Worm (Caenorhabditis elegans): ENCODE measurements around the gene glb-3.

Gene glb-3

DNA sequence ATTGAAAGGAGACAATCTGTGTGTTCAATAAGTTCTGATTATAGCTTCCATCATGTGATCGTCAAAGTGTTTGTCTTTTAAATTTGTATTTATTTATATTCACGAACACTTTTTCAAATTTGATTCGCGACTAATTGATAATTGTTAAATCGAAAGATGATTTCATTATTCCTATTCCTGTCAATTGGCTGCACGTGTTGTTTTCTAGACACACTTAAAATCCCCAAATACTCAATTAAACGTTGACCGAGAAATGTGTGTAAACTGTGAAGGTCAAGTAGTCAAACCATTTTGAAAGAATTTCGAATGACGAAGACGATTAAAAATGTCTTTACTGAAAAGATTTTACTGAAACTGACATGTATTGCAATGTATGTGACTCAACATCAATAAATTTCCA lies 46.6 kb downstream of the glb-3 start (continued):
- no peak for TF ChIP-seq nhr-11 (tag; optimal IDR thresholded peaks at IDR 0.05)

DNA sequence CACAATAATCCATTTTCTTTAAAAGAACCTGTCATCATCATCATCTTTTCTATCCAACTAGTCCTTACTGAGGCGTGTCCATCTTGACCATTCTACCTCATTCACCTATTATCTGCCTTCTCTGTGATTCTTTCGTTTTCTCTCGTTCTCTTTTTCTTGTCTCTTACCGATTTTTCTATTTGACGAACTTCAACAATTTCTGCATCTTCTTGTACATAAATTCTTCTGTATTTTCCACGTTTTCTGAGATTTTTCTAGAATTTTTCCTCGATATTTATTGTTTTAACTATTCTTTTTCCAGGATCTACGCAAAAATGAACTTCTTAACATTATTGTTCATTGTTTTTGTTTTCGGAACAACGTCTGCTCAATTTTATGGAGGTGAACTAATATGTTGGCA lies 48.5 kb downstream of the glb-3 start, which contains the start of gene cnc-10:
Gene cnc-10, plus strand, starts transcription at position 301 of the 400 bp plus-strand sequence.
- TF ChIP-seq unc-86 (tag; optimal IDR thresholded peaks at IDR 0.05) (no peak), sox-4 (tag; optimal IDR thresholded peaks at IDR 0.05) (no peak), pha-4 (tag; optimal IDR thresholded peaks at IDR 0.05) (no peak), syd-9 (tag; optimal IDR thresholded peaks at IDR 0.05) (no peak), ceh-31 (tag; optimal IDR thresholded peaks at IDR 0.05) (no peak), Y22D7AL.16 (tag; optimal IDR thresholded peaks at IDR 0.05) (no peak)
